Worm (Caenorhabditis elegans): ENCODE data around the gene Y57G11B.2.

DNA sequence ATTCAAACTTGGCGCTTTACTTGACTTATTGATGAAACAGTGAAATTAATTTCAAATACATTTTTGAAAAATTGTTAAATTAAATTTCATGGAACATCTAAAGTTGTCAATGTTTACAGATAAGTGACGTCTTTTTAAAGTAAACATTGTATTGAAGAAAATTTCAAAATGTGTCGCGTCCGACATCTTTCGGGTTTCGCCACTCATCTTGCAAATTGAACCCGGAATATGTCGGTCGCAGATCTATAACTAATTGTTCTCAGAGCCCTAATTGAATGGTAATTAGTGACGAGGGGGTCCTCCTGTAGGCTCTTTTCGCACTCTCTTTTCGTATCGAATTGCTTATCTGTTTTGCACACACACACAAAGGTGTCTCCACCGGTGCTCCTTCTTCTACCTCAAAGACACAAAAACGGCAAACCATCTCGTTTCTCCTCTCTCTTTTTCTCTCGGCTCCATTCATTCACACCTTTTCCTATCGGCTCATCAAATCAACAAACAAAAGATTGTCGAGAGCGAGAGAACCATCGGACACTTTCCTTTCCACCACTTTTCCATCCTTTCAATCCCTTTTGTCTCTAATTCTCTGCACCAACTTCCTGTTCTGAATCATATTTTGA, 2.4 kb upstream of the Y57G11B.2 start:
- TF ChIP-seq madf-2 (tag; optimal IDR thresholded peaks at IDR 0.05) (no peak), hlh-30 (tag; optimal IDR thresholded peaks at IDR 0.05; ENCODE audit: insufficient read depth) (no peak), ama-1 (optimal IDR thresholded peaks at IDR 0.05) (no peak), ceh-9 (tag; optimal IDR thresholded peaks at IDR 0.05) (no peak), lim-6 (tag; optimal IDR thresholded peaks at IDR 0.05) (no peak), unc-3 (GFP tag; conservative IDR thresholded peaks at IDR 0.05) (no peak), unc-3 (tag; optimal IDR thresholded peaks at IDR 0.05) (no peak), pha-4 (tag; optimal IDR thresholded peaks at IDR 0.05) (no peak), nhr-11 (tag; optimal IDR thresholded peaks at IDR 0.05) (no peak), ceh-31 (tag; optimal IDR thresholded peaks at IDR 0.05) (no peak), fkh-10 (GFP tag; optimal IDR thresholded peaks at IDR 0.05) (no peak), hlh-15 (tag; optimal IDR thresholded peaks at IDR 0.05) (no peak)
